Worm (Caenorhabditis elegans): ENCODE results near the gene F15H10.7.
A peak's percentile ranks its signal among the peaks of the same experiment; 100 is the strongest.

F15H10.7 gene

DNA sequence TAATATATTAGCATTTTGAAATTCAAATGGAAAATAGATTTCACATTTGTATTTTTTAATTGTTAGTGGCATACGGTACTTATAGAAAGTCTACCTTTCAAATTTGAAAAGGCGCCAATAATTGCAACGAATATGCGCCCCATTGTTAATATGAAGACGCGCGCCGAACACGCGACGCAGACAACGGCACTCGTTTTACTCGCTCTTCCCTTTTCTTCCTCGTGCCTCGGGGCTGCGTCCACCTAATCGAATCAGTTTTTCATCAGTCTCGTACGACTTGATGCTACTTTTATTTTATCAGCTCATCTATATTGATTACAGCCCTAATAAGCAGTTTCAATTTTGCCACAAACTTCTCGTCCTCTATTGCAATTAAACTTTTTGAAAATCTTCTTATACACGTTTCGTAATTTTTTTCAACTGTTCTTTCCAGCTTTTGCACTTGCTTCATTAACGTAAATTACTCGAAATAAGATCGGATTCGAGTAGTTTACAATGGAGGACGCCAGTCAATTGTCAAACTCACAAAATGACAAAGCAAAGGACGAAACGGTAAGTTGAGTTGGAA is 44.3 kb downstream of the F15H10.7 start, which contains the start of gene cash-1:
TSS of gene cash-1 (plus strand) at position 432 of the 568 bp plus-strand sequence.
- TF ChIP-seq mdl-1 (tag; optimal IDR thresholded peaks at IDR 0.05): peak in 1 of 2 experiments; percentile 45
- peak; percentile 45 for TF ChIP-seq snpc-4 (tag; optimal IDR thresholded peaks at IDR 0.05)
- TF ChIP-seq nhr-23 (tag; optimal IDR thresholded peaks at IDR 0.05): no peak
- TF ChIP-seq aly-2 (tag; optimal IDR thresholded peaks at IDR 0.05): no peak
- peak; percentile 58 for TF ChIP-seq sma-9 (GFP tag; optimal IDR thresholded peaks at IDR 0.05)
- no peak for TF ChIP-seq sma-9 (tag; optimal IDR thresholded peaks at IDR 0.05)
- TF ChIP-seq fos-1 (tag; optimal IDR thresholded peaks at IDR 0.05): peak; percentile 59
- peak; percentile 48 for TF ChIP-seq sem-4 (tag; optimal IDR thresholded peaks at IDR 0.05)
- TF ChIP-seq ztf-1 (GFP tag; conservative IDR thresholded peaks at IDR 0.05): no peak
- peak; percentile 72 for TF ChIP-seq lin-13 (GFP tag; optimal IDR thresholded peaks at IDR 0.05)
- TF ChIP-seq blmp-1 (tag; optimal IDR thresholded peaks at IDR 0.05; ENCODE audit: insufficient read depth): peak; percentile 7
- TF ChIP-seq Y55F3AM.14 (GFP tag; optimal IDR thresholded peaks at IDR 0.05): no peak
- TF ChIP-seq unc-62 (GFP tag; optimal IDR thresholded peaks at IDR 0.05): no peak
- no peak for TF ChIP-seq nhr-77 (tag; optimal IDR thresholded peaks at IDR 0.05)
- no peak for TF ChIP-seq ztf-11 (tag; optimal IDR thresholded peaks at IDR 0.05)
- TF ChIP-seq nhr-12 (tag; optimal IDR thresholded peaks at IDR 0.05): no peak
- TF ChIP-seq nhr-129 (tag; optimal IDR thresholded peaks at IDR 0.05): peak; percentile 71
- peak; percentile 78 for TF ChIP-seq gmeb-1 (tag; optimal IDR thresholded peaks at IDR 0.05)
- peak; percentile 57 for TF ChIP-seq sma-3 (GFP tag; optimal IDR thresholded peaks at IDR 0.05)
- TF ChIP-seq nhr-21 (tag; optimal IDR thresholded peaks at IDR 0.05): peak; percentile 6
- peak; percentile 46 for TF ChIP-seq nhr-25 (tag; optimal IDR thresholded peaks at IDR 0.05)
- TF ChIP-seq lsy-2 (tag; optimal IDR thresholded peaks at IDR 0.05): peak in 1 of 2 experiments; percentile 74
- TF ChIP-seq F13H6.1 (tag; optimal IDR thresholded peaks at IDR 0.05): peak; percentile 24
- TF ChIP-seq crh-2 (tag; optimal IDR thresholded peaks at IDR 0.05): peak; percentile 75
- no peak for TF ChIP-seq ceh-16 (tag; optimal IDR thresholded peaks at IDR 0.05)
- TF ChIP-seq lin-11 (tag; optimal IDR thresholded peaks at IDR 0.05): peak; percentile 7
- peak; percentile 66 for TF ChIP-seq C34F6.9 (tag; optimal IDR thresholded peaks at IDR 0.05)
- no peak for TF ChIP-seq ama-1 (optimal IDR thresholded peaks at IDR 0.05)

DNA sequence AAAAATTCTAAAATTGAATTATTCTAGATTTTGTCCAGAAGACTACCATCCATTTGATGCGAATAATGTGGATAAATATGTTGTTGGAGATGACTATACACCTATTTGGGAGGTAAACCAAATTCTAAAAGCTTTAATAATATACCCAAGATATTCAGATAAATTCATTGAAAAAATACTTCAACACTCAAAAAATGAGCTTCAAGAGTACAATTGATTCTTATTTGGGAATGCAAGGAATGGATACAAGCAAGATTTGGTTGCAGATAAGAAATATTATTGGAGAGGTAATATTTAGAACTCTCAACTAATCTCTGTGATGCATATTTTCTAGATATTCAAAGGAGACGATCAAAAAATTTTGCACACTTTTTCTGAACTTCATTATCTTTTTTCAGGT is 46.0 kb downstream of the F15H10.7 start:
- TF ChIP-seq ztf-4 (tag; optimal IDR thresholded peaks at IDR 0.05): no peak
- TF ChIP-seq ama-1 (optimal IDR thresholded peaks at IDR 0.05): no peak
- no peak for TF ChIP-seq sma-3 (GFP tag; optimal IDR thresholded peaks at IDR 0.05)
- no peak for TF ChIP-seq nhr-11 (tag; optimal IDR thresholded peaks at IDR 0.05)
- no peak for TF ChIP-seq lin-39 (tag; optimal IDR thresholded peaks at IDR 0.05)
- TF ChIP-seq nhr-129 (tag; optimal IDR thresholded peaks at IDR 0.05): no peak
- no peak for TF ChIP-seq unc-39 (tag; optimal IDR thresholded peaks at IDR 0.05)
- TF ChIP-seq nhr-237 (tag; optimal IDR thresholded peaks at IDR 0.05): no peak
- no peak for TF ChIP-seq blmp-1 (tag; optimal IDR thresholded peaks at IDR 0.05; ENCODE audit: insufficient read depth)
- no peak for TF ChIP-seq lsy-2 (tag; optimal IDR thresholded peaks at IDR 0.05)
- no peak for TF ChIP-seq ZK546.5 (tag; optimal IDR thresholded peaks at IDR 0.05)
- TF ChIP-seq nhr-21 (tag; optimal IDR thresholded peaks at IDR 0.05): no peak
- TF ChIP-seq Y55F3AM.14 (GFP tag; optimal IDR thresholded peaks at IDR 0.05): no peak
- no peak for TF ChIP-seq dmd-4 (tag; optimal IDR thresholded peaks at IDR 0.05)
- TF ChIP-seq nhr-23 (tag; optimal IDR thresholded peaks at IDR 0.05): no peak

DNA sequence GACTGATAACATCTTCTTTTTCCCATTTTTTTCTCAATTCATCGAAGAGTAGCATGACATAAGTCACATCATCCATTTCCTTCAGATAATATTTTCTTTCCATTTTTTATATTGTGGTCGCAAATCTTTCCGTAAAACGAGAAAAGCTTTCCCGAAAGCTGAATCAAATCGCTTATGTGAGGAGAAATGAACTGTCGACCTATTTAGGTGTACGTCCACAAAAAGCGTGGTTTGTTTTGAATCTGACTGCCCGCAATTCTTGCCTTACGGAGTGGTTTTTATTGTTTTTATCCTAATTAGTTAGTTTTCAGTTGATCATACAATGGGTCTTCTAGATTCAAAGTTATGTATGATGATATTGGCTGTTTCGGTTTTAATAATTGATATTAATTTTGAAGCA is 48.0 kb downstream of the F15H10.7 start, which contains the start of gene ttll-15:
TSS of gene ttll-15 (plus strand) at position 301 of the 400 bp plus-strand sequence.
- no peak for TF ChIP-seq gmeb-1 (tag; optimal IDR thresholded peaks at IDR 0.05)
- TF ChIP-seq nhr-129 (tag; optimal IDR thresholded peaks at IDR 0.05): no peak
- no peak for TF ChIP-seq nhr-23 (tag; optimal IDR thresholded peaks at IDR 0.05)
- no peak for TF ChIP-seq dmd-4 (tag; optimal IDR thresholded peaks at IDR 0.05)
- no peak for TF ChIP-seq lsy-2 (tag; optimal IDR thresholded peaks at IDR 0.05)
- TF ChIP-seq unc-62 (GFP tag; optimal IDR thresholded peaks at IDR 0.05): no peak
- no peak for TF ChIP-seq unc-39 (tag; optimal IDR thresholded peaks at IDR 0.05)
- no peak for TF ChIP-seq ztf-4 (tag; optimal IDR thresholded peaks at IDR 0.05)
- TF ChIP-seq nhr-11 (tag; optimal IDR thresholded peaks at IDR 0.05): no peak
- TF ChIP-seq nhr-21 (tag; optimal IDR thresholded peaks at IDR 0.05): no peak
- no peak for TF ChIP-seq mab-5 (tag; optimal IDR thresholded peaks at IDR 0.05)
- no peak for TF ChIP-seq nhr-77 (tag; optimal IDR thresholded peaks at IDR 0.05)
- no peak for TF ChIP-seq aly-2 (tag; optimal IDR thresholded peaks at IDR 0.05)
- no peak for TF ChIP-seq ZK546.5 (tag; optimal IDR thresholded peaks at IDR 0.05)
- TF ChIP-seq mbf-1 (tag; optimal IDR thresholded peaks at IDR 0.05): no peak
- TF ChIP-seq sem-4 (tag; optimal IDR thresholded peaks at IDR 0.05): no peak
- TF ChIP-seq unc-55 (GFP tag; optimal IDR thresholded peaks at IDR 0.05): no peak
- no peak for TF ChIP-seq mdl-1 (tag; optimal IDR thresholded peaks at IDR 0.05)
- TF ChIP-seq egl-27 (tag; optimal IDR thresholded peaks at IDR 0.05): no peak
